Fruit fly (Drosophila melanogaster) whole organism, prepupa: ENCODE data around the gene HINT1.

Experiments
- Blimp-1 ChIP-seq: fragments of 200-800 bp; sonication (Bioruptor generic); optimal IDR thresholded peaks from 3 replicates; lab custom pipeline; 2017; ENCODE audit warnings: missing biosample characterization, missing genetic modification characterization, mild to moderate bottlenecking, moderate library complexity, missing genetic modification reagents
- CG10631 ChIP-seq: fragments of 200-800 bp; sonication (Bioruptor generic); optimal IDR thresholded peaks from 2 replicates; lab custom pipeline; 2016; ENCODE audit warnings: missing biosample characterization, missing genetic modification characterization
- CG11762 ChIP-seq: fragments of 200-800 bp; sonication (Bioruptor generic); optimal IDR thresholded peaks from 3 replicates; lab custom pipeline; 2016; ENCODE audit warnings: missing biosample characterization, missing genetic modification characterization; ENCODE audit not compliant: insufficient read depth
- CG15336 ChIP-seq: fragments of 200-800 bp; sonication (Bioruptor generic); IDR thresholded peaks from 2 replicates; pipeline ENCODE4 v1.3.6; 2022; ENCODE audit warnings: missing biosample characterization, missing genetic modification characterization
- CG1621 ChIP-seq: fragments of 200-800 bp; sonication (Bioruptor generic); optimal IDR thresholded peaks from 3 replicates; lab custom pipeline; 2018; ENCODE audit warnings: missing biosample characterization, mild to moderate bottlenecking, missing genetic modification characterization
- CG16779 ChIP-seq: fragments of 200-800 bp; sonication (Bioruptor generic); optimal IDR thresholded peaks from 3 replicates; lab custom pipeline; 2017; ENCODE audit warnings: missing biosample characterization, mild to moderate bottlenecking, missing genetic modification characterization
- CG31627 ChIP-seq: fragments of 200-800 bp; sonication (Bioruptor generic); optimal IDR thresholded peaks from 3 replicates; lab custom pipeline; 2016; ENCODE audit warnings: missing biosample characterization, missing genetic modification characterization
- CG32006 ChIP-seq: fragments of 200-800 bp; sonication (Bioruptor generic); optimal IDR thresholded peaks from 3 replicates; lab custom pipeline; 2017; ENCODE audit warnings: missing biosample characterization, mild to moderate bottlenecking, missing genetic modification characterization
- CG34406 ChIP-seq: fragments of 200-800 bp; sonication (Bioruptor generic); optimal IDR thresholded peaks from 3 replicates; lab custom pipeline; 2016; ENCODE audit warnings: missing biosample characterization, missing genetic modification characterization
- CG3919 ChIP-seq: fragments of 200-800 bp; sonication (Bioruptor generic); optimal IDR thresholded peaks from 3 replicates; lab custom pipeline; 2016; ENCODE audit warnings: missing biosample characterization, missing genetic modification characterization
- CG4318 ChIP-seq: fragments of 200-800 bp; sonication (Bioruptor generic); optimal IDR thresholded peaks from 3 replicates; lab custom pipeline; 2017; ENCODE audit warnings: missing biosample characterization, mild to moderate bottlenecking, missing genetic modification characterization
- CG6163 ChIP-seq: fragments of 200-800 bp; sonication (Bioruptor generic); IDR thresholded peaks from 3 replicates; pipeline ENCODE4 v1.3.6; 2022; ENCODE audit warnings: missing biosample characterization, missing genetic modification characterization
- CG6276 ChIP-seq: fragments of 200-800 bp; sonication (Bioruptor generic); optimal IDR thresholded peaks from 2 replicates; lab custom pipeline; 2017; ENCODE audit warnings: missing biosample characterization, mild to moderate bottlenecking, missing genetic modification characterization
- CG6792 ChIP-seq: fragments of 200-800 bp; sonication (Bioruptor generic); optimal IDR thresholded peaks from 3 replicates; lab custom pipeline; 2016; ENCODE audit warnings: missing biosample characterization, missing genetic modification characterization
- CG6808 ChIP-seq: fragments of 200-800 bp; sonication (Bioruptor generic); optimal IDR thresholded peaks from 3 replicates; lab custom pipeline; 2017; ENCODE audit warnings: missing biosample characterization, missing genetic modification characterization, mild to moderate bottlenecking, moderate library complexity, missing genetic modification reagents
- CG7368 ChIP-seq: fragments of 200-800 bp; sonication (Bioruptor generic); optimal IDR thresholded peaks from 3 replicates; lab custom pipeline; 2016; ENCODE audit warnings: missing biosample characterization, missing genetic modification characterization
- CG8119 ChIP-seq: fragments of 200-800 bp; sonication (Bioruptor generic); IDR thresholded peaks from 3 replicates; pipeline ENCODE4 v1.3.6; 2022; ENCODE audit warnings: missing biosample characterization, missing genetic modification characterization
- CG8319 ChIP-seq: fragments of 200-800 bp; sonication (Bioruptor generic); optimal IDR thresholded peaks from 3 replicates; lab custom pipeline; 2016; ENCODE audit warnings: missing biosample characterization, missing genetic modification characterization
- CG8632 ChIP-seq: fragments of 200-800 bp; sonication (Bioruptor generic); optimal IDR thresholded peaks from 3 replicates; lab custom pipeline; 2016; ENCODE audit warnings: missing biosample characterization, missing genetic modification characterization
- Eip75B ChIP-seq: fragments of 200-800 bp; sonication (Bioruptor generic); optimal IDR thresholded peaks from 3 replicates; lab custom pipeline; 2016; ENCODE audit warnings: missing biosample characterization, missing genetic modification characterization
- Eip78C ChIP-seq: fragments of 200-800 bp; sonication (Bioruptor generic); peaks from one replicate; lab custom pipeline; 2016; ENCODE audit warnings: missing biosample characterization, missing genetic modification characterization
- Ets96B ChIP-seq: fragments of 200-800 bp; optimal IDR thresholded peaks from 2 replicates; lab custom pipeline; 2019; ENCODE audit warnings: missing biosample characterization, mild to moderate bottlenecking, missing genetic modification characterization, moderate library complexity
- Hr38 ChIP-seq: sonication (Bioruptor generic); optimal IDR thresholded peaks from 2 replicates; lab custom pipeline; 2016; ENCODE audit warnings: missing biosample characterization, missing genetic modification characterization
- Hr4 ChIP-seq: fragments of 200-800 bp; sonication (Bioruptor generic); optimal IDR thresholded peaks from 3 replicates; lab custom pipeline; 2016; ENCODE audit warnings: missing biosample characterization, missing genetic modification characterization
- Lpt ChIP-seq: fragments of 200-800 bp; sonication (Bioruptor generic); optimal IDR thresholded peaks from 3 replicates; lab custom pipeline; 2016; ENCODE audit warnings: missing biosample characterization, missing genetic modification characterization
- Met ChIP-seq: fragments of 200-800 bp; sonication (Bioruptor generic); optimal IDR thresholded peaks from 3 replicates; lab custom pipeline; 2016; ENCODE audit warnings: missing biosample characterization, missing genetic modification characterization
- OdsH ChIP-seq: fragments of 200-800 bp; sonication (Bioruptor generic); optimal IDR thresholded peaks from 3 replicates; lab custom pipeline; 2016; ENCODE audit warnings: missing biosample characterization, missing genetic modification characterization
- Smox ChIP-seq: fragments of 200-800 bp; sonication (Bioruptor generic); optimal IDR thresholded peaks from 3 replicates; lab custom pipeline; 2016; ENCODE audit warnings: missing biosample characterization, missing genetic modification characterization
- Sox14 ChIP-seq: fragments of 200-800 bp; sonication (Bioruptor generic); optimal IDR thresholded peaks from 3 replicates; lab custom pipeline; 2016; ENCODE audit warnings: missing biosample characterization, missing genetic modification characterization
- achi ChIP-seq: fragments of 200-800 bp; sonication (Bioruptor generic); optimal IDR thresholded peaks from 3 replicates; lab custom pipeline; 2016; ENCODE audit warnings: missing biosample characterization, missing genetic modification characterization
- acj6 ChIP-seq: fragments of 200-800 bp; sonication (Bioruptor generic); optimal IDR thresholded peaks from 3 replicates; lab custom pipeline; 2016; ENCODE audit warnings: missing biosample characterization, missing genetic modification characterization
- cyc ChIP-seq: fragments of 200-800 bp; sonication (Bioruptor generic); optimal IDR thresholded peaks from 3 replicates; lab custom pipeline; 2016; ENCODE audit warnings: missing biosample characterization, missing genetic modification characterization
- dac ChIP-seq: fragments of 200-800 bp; sonication (Bioruptor generic); optimal IDR thresholded peaks from 2 replicates; lab custom pipeline; 2017; ENCODE audit warnings: missing biosample characterization, mild to moderate bottlenecking, missing genetic modification characterization
- dsx ChIP-seq: fragments of 200-800 bp; optimal IDR thresholded peaks from 3 replicates; lab custom pipeline; 2019; ENCODE audit warnings: missing biosample characterization, mild to moderate bottlenecking, missing genetic modification characterization, moderate library complexity; ENCODE audit not compliant: poor library complexity, severe bottlenecking
- eg ChIP-seq: fragments of 200-800 bp; sonication (Bioruptor generic); IDR thresholded peaks from 3 replicates; pipeline ENCODE4 v1.3.6; 2022; ENCODE audit warnings: missing biosample characterization, missing genetic modification characterization
- fd59A ChIP-seq: fragments of 200-800 bp; sonication (Bioruptor generic); optimal IDR thresholded peaks from 2 replicates; lab custom pipeline; 2017; ENCODE audit warnings: missing biosample characterization, mild to moderate bottlenecking, missing genetic modification characterization, missing genetic modification reagents
- fd85E ChIP-seq: fragments of 200-800 bp; sonication (Bioruptor generic); optimal IDR thresholded peaks from 3 replicates; lab custom pipeline; 2016; ENCODE audit warnings: missing biosample characterization, missing genetic modification characterization
- lz ChIP-seq: fragments of 200-800 bp; sonication (Bioruptor generic); optimal IDR thresholded peaks from 3 replicates; lab custom pipeline; 2016; ENCODE audit warnings: missing biosample characterization, missing genetic modification characterization
- net ChIP-seq: fragments of 200-800 bp; sonication (Bioruptor generic); optimal IDR thresholded peaks from 3 replicates; lab custom pipeline; 2016; ENCODE audit warnings: missing biosample characterization, missing genetic modification characterization
- pdm3 ChIP-seq: fragments of 200-800 bp; sonication (Bioruptor generic); optimal IDR thresholded peaks from 3 replicates; lab custom pipeline; 2016; ENCODE audit warnings: missing biosample characterization, missing genetic modification characterization
- spab ChIP-seq: fragments of 200-800 bp; sonication (Bioruptor generic); optimal IDR thresholded peaks from 2 replicates; lab custom pipeline; 2017; ENCODE audit warnings: missing biosample characterization, mild to moderate bottlenecking, missing genetic modification characterization, missing genetic modification reagents
- ss ChIP-seq, 2 experiments: fragments of 200-800 bp; sonication (Bioruptor generic); optimal IDR thresholded peaks; 2 replicates in 1 of 2; 3 replicates in 1 of 2; lab custom pipeline; 2017 to 2018; ENCODE audit warnings: mild to moderate bottlenecking in 2 of 2, missing biosample characterization in 2 of 2, missing genetic modification characterization in 2 of 2, moderate library complexity in 1 of 2
- svp ChIP-seq: fragments of 200-800 bp; sonication (Bioruptor generic); peaks from one replicate; lab custom pipeline; 2016; ENCODE audit warnings: missing biosample characterization, missing genetic modification characterization
- topi ChIP-seq: fragments of 200-800 bp; sonication (Bioruptor generic); optimal IDR thresholded peaks from 3 replicates; lab custom pipeline; 2016; ENCODE audit warnings: missing biosample characterization, missing genetic modification characterization
- vri ChIP-seq: fragments of 200-800 bp; sonication (Bioruptor generic); optimal IDR thresholded peaks from 3 replicates; lab custom pipeline; 2016; ENCODE audit warnings: missing biosample characterization, mild to moderate bottlenecking, missing genetic modification characterization

The HINT1 gene

dm6 chr2L:2755323-2755695 is 14.6 kb upstream of the HINT1 start (continued):
- TF ChIP-seq CG8319 (GFP tag; lab: Kevin White, UChicago) (no peak), CG15336 (GFP tag; lab: Robert Waterston, UW) (no peak), dac (GFP tag; lab: Kevin White, UChicago) (no peak), Eip78C (peak; percentile 61), Sox14 (GFP tag; lab: Kevin White, UChicago) (no peak), Lpt (GFP tag; lab: Kevin White, UChicago) (peak; percentile 76), CG31627 (GFP tag; lab: Kevin White, UChicago) (no peak), fd85E (no peak), CG8119 (no peak), Hr38 (GFP tag; lab: Kevin White, UChicago) (no peak), Ets96B (tag; lab: Kevin White, UChicago) (no peak), Hr4 (GFP tag; lab: Kevin White, UChicago) (no peak), topi (no peak), ss (GFP tag; optimal IDR thresholded peaks at IDR 0.05; lab: Kevin White, UChicago) (peak; percentile 71 to 76), CG6163 (GFP tag; lab: Robert Waterston, UW) (no peak), CG6276 (GFP tag; lab: Kevin White, UChicago) (no peak), CG6808 (peak; percentile 48), Eip75B (no peak), svp (no peak), CG32006 (GFP tag; lab: Kevin White, UChicago) (no peak), CG3919 (GFP tag; lab: Kevin White, UChicago) (no peak), OdsH (GFP tag; lab: Kevin White, UChicago) (no peak), CG7368 (GFP tag; lab: Kevin White, UChicago) (no peak), CG4318 (GFP tag; lab: Kevin White, UChicago) (no peak), dsx (GFP tag; lab: Kevin White, UChicago) (peak; percentile 10), pdm3 (GFP tag; lab: Kevin White, UChicago) (no peak), cyc (no peak), lz (GFP tag; lab: Kevin White, UChicago) (no peak), CG16779 (tag; lab: Kevin White, UChicago) (peak; percentile 72), Smox (GFP tag; lab: Kevin White, UChicago) (no peak), fd59A (GFP tag; lab: Kevin White, UChicago) (no peak), net (GFP tag; lab: Kevin White, UChicago) (peak; percentile 31), CG6792 (no peak)

- TF ChIP-seq vri (GFP tag; lab: Kevin White, UChicago) (no peak), svp (peak; percentile 15)
These were observed 11.9 kb upstream of the HINT1 start for dm6 chr2L:2757930-2758556.

DNA sequence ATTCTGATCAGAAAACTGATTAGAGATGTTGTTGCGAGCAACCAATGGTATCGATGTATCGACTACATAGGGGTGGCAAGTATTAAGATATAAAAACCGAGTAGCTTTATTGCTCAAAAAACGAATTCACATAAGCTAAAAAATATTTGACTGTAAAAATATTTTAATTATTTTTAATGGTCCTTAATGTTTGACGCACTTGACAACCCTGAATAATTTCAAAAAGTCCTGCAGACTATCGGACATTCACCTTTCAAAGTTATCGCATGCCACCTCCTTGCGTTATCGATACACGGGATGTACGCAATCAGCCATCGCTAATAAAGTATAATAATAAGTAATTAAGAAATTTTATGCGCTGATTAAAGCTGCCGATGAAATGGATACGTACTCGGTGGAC is 10.3 kb upstream of the HINT1 start, which contains the start of the genes HemK2, Snapin and Tnpo-SR:
Gene HemK2, minus strand, starts transcription at position 24 of the 400 bp plus-strand sequence.
Gene Snapin, minus strand, starts transcription at position 24 of the 400 bp plus-strand sequence.
Gene Tnpo-SR, plus strand, starts transcription at position 271 of the 400 bp plus-strand sequence.
- peak; percentile 90 for TF ChIP-seq eg (GFP tag; lab: Robert Waterston, UW)
- peak; percentile 85 for TF ChIP-seq dsx (GFP tag; lab: Kevin White, UChicago)
- peak; percentile 94 for TF ChIP-seq topi
- peak; percentile 84 for TF ChIP-seq CG32006 (GFP tag; lab: Kevin White, UChicago)
- no peak for TF ChIP-seq spab (GFP tag; lab: Kevin White, UChicago)
- peak; percentile 89 for TF ChIP-seq Eip75B
- TF ChIP-seq CG6276 (GFP tag; lab: Kevin White, UChicago): no peak
- peak; percentile 89 for TF ChIP-seq Ets96B (tag; lab: Kevin White, UChicago)
- TF ChIP-seq CG34406 (GFP tag; lab: Kevin White, UChicago): peak; percentile 80
- peak; percentile 95 for TF ChIP-seq Eip78C
- TF ChIP-seq CG6792: peak; percentile 89
- TF ChIP-seq Blimp-1 (GFP tag; lab: Kevin White, UChicago): peak; percentile 70
- peak; percentile 94 for TF ChIP-seq CG10631
- peak; percentile 83 for TF ChIP-seq CG8632
- TF ChIP-seq fd59A (GFP tag; lab: Kevin White, UChicago): peak; percentile 69
- TF ChIP-seq achi (GFP tag; lab: Kevin White, UChicago): peak; percentile 87
- TF ChIP-seq CG11762 (GFP tag; lab: Kevin White, UChicago): peak; percentile 78
- peak; percentile 83 for TF ChIP-seq CG1621
- peak; percentile 59 to 84 for TF ChIP-seq ss (GFP tag; optimal IDR thresholded peaks at IDR 0.05; lab: Kevin White, UChicago)
- TF ChIP-seq CG8119: peak; percentile 76; the same call in 2 of the 3 replicates
- TF ChIP-seq Lpt (GFP tag; lab: Kevin White, UChicago): peak; percentile 76
- TF ChIP-seq CG3919 (GFP tag; lab: Kevin White, UChicago): peak; percentile 89
- peak; percentile 83 for TF ChIP-seq CG15336 (GFP tag; lab: Robert Waterston, UW)
- peak; percentile 93 for TF ChIP-seq acj6
- TF ChIP-seq lz (GFP tag; lab: Kevin White, UChicago): peak; percentile 93
- no peak for TF ChIP-seq Hr38 (GFP tag; lab: Kevin White, UChicago)
- peak; percentile 93 for TF ChIP-seq cyc
- TF ChIP-seq vri (GFP tag; lab: Kevin White, UChicago): peak; percentile 88
- TF ChIP-seq Met (GFP tag; lab: Kevin White, UChicago): peak; percentile 92
- peak; percentile 75 for TF ChIP-seq dac (GFP tag; lab: Kevin White, UChicago)
- peak; percentile 92 for TF ChIP-seq Smox (GFP tag; lab: Kevin White, UChicago)
